Worm (Caenorhabditis elegans) whole organism, late embryonic: ENCODE data around the gene K08D8.12.

ENCODE experiments used
- ets-4 ChIP-seq: sonication (generic microtip); optimal IDR thresholded peaks from 2 replicates; lab custom pipeline; 2016; ENCODE audit warnings: missing genetic modification characterization, missing compliant biosample characterization
- hlh-13 ChIP-seq: fragments of 200-800 bp; sonication (Bioruptor generic); optimal IDR thresholded peaks from 2 replicates; lab custom pipeline; 2018; ENCODE audit warnings: mild to moderate bottlenecking, missing genetic modification characterization, missing compliant biosample characterization
- nfya-1 ChIP-seq: sonication (generic microtip); optimal IDR thresholded peaks from 2 replicates; lab custom pipeline; 2017; ENCODE audit warnings: missing genetic modification characterization, mild to moderate bottlenecking, missing compliant biosample characterization, antibody characterized with exemption, moderate library complexity
- npax-4 ChIP-seq: sonication (generic microtip); optimal IDR thresholded peaks from 2 replicates; lab custom pipeline; 2016; ENCODE audit warnings: missing genetic modification characterization, missing compliant biosample characterization
- ref-2 ChIP-seq: sonication (generic microtip); optimal IDR thresholded peaks from 2 replicates; lab custom pipeline; 2016; ENCODE audit warnings: missing genetic modification characterization, missing compliant biosample characterization

DNA sequence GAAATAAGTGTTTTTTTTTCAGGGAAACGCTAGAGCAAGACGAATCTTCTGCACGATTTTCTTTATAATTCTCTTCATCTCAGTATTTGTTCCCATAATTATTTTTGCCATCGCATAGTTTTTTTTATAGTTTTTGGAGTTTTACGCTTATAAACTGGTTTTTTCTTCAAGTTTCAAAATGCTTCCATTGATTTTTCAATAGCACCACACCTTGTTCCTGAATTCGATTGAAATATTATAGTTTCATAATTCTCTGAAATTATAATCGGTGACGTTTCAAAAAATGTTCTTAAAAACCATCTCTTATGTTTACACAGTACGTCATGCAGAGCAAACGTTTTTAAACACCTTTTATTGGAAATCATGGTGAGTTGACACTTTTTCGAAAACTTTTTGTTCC is at the start of gene K08D8.12:
- TF ChIP-seq hlh-13 (GFP tag; lab: Kevin White, UChicago) (no peak), nfya-1 (tag; lab: Kevin White, UChicago) (no peak), npax-4 (tag; lab: Kevin White, UChicago) (no peak), ets-4 (tag; lab: Kevin White, UChicago) (no peak), ref-2 (tag; lab: Kevin White, UChicago) (no peak)
